Worm (Caenorhabditis elegans) whole organism, L1 larva: ENCODE measurements around the gene C07A4.2.

Experiments
- hlh-4 ChIP-seq: sonication (generic microtip); optimal IDR thresholded peaks from 2 replicates; lab custom pipeline; 2016; ENCODE audit warnings: mild to moderate bottlenecking, missing genetic modification characterization, missing compliant biosample characterization
- irx-1 ChIP-seq: sonication (generic microtip); optimal IDR thresholded peaks from 2 replicates; lab custom pipeline; 2016; ENCODE audit warnings: missing genetic modification characterization, missing compliant biosample characterization
- lin-35 ChIP-seq, 2 experiments: fragments of 150-350 bp; optimal IDR thresholded peaks; 2 replicates each; lab custom pipeline; 2014; ENCODE audit warnings: missing biosample characterization in 2 of 2, missing genetic modification characterization in 2 of 2, missing genetic modification reagents in 2 of 2
- lir-3 ChIP-seq: sonication (generic microtip); optimal IDR thresholded peaks from 2 replicates; lab custom pipeline; 2016; ENCODE audit warnings: mild to moderate bottlenecking, missing genetic modification characterization, moderate library complexity, missing compliant biosample characterization; ENCODE audit not compliant: poor library complexity
- lsy-2 ChIP-seq, 2 experiments: fragments of 150-350 bp; optimal IDR thresholded peaks; 2 replicates each; lab custom pipeline; 2014; ENCODE audit warnings: missing biosample characterization in 2 of 2, missing genetic modification characterization in 2 of 2
- mdl-1 ChIP-seq, 2 experiments: fragments of 150-350 bp; optimal IDR thresholded peaks; 2 replicates each; lab custom pipeline; 2014 to 2017; ENCODE audit warnings: missing biosample characterization in 2 of 2, missing genetic modification characterization in 2 of 2, inconsistent platforms in 1 of 2
- mef-2 ChIP-seq: fragments of 150-350 bp; optimal IDR thresholded peaks from 2 replicates; lab custom pipeline; 2014; ENCODE audit warnings: missing biosample characterization, missing genetic modification characterization
- nhr-19 ChIP-seq: fragments of 200-800 bp; sonication (Bioruptor generic); conservative IDR thresholded peaks from 2 replicates; pipeline ENCODE4 v1.3.6; 2022; ENCODE audit warnings: missing genetic modification characterization, missing compliant biosample characterization
- nhr-20 ChIP-seq: sonication (generic microtip); optimal IDR thresholded peaks from 2 replicates; lab custom pipeline; 2016; ENCODE audit warnings: mild to moderate bottlenecking, missing genetic modification characterization, missing compliant biosample characterization
- nhr-85 ChIP-seq: sonication (generic microtip); peaks from one replicate; lab custom pipeline; 2016; ENCODE audit warnings: missing genetic modification characterization, inconsistent platforms, missing compliant biosample characterization
- sptf-1 ChIP-seq: fragments of 150-350 bp; optimal IDR thresholded peaks from 2 replicates; lab custom pipeline; 2014; ENCODE audit warnings: missing biosample characterization, missing genetic modification characterization
- unc-86 ChIP-seq: sonication (generic microtip); optimal IDR thresholded peaks from 2 replicates; lab custom pipeline; 2016; ENCODE audit warnings: missing genetic modification characterization, missing compliant biosample characterization

Gene C07A4.2

DNA sequence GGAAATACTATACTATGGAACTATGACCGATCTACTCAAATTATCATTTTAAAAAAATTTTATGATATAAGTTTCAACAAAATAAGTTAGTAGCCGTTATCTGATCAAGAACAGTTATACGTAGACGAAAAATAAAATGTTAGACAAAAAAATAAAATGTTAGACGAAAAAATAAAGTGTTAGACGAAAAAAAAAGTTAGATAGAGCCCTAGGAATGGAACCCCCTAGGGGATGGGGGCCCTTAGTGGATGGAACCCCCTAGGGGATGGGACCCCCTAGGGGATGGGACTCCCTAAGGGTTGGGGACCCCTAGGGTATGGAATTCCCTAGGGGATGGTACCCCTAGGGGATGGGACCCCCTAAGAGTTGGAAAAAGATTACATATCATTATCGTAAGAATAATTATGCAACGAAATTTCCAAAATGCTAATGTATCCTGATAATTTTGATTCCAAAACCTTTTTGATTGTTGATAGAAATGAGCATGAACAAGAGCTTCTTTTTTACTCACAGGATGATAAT, 47.2 kb downstream of the C07A4.2 start:
- TF ChIP-seq nhr-20 (tag; lab: Kevin White, UChicago): no peak
- TF ChIP-seq sptf-1: no peak
- TF ChIP-seq lin-35 (GFP tag; optimal IDR thresholded peaks at IDR 0.05; lab: Kevin White, UChicago): no peak
- TF ChIP-seq nhr-19: no peak
- TF ChIP-seq nhr-85 (tag; lab: Kevin White, UChicago): no peak
- TF ChIP-seq lsy-2 (tag; optimal IDR thresholded peaks at IDR 0.05; lab: Kevin White, UChicago): no peak
- no peak for TF ChIP-seq irx-1 (tag; lab: Kevin White, UChicago)
- TF ChIP-seq unc-86: no peak
- TF ChIP-seq mdl-1 (tag; optimal IDR thresholded peaks at IDR 0.05; lab: Kevin White, UChicago): no peak
- TF ChIP-seq mef-2 (tag; lab: Kevin White, UChicago): no peak
- no peak for TF ChIP-seq hlh-4 (tag; lab: Kevin White, UChicago)
- no peak for TF ChIP-seq lir-3 (tag; lab: Kevin White, UChicago)
